Fruit fly (Drosophila melanogaster) whole organism: ENCODE results near the gene CG31220.

Experiments used
- CG8478 ChIP-seq: fragments of >200 bp; optimal IDR thresholded peaks from 2 replicates; lab custom pipeline; 2018; ENCODE audit warnings: inconsistent platforms
- Dll ChIP-seq: fragments of >200 bp; optimal IDR thresholded peaks from 2 replicates; lab custom pipeline; 2017
- EcR ChIP-seq, 2 experiments: fragments of >200 bp; optimal IDR thresholded peaks; 2 replicates each; lab custom pipeline; 2017; ENCODE audit warnings: missing biosample characterization in 2 of 2, missing genetic modification characterization in 2 of 2, missing genetic modification reagents in 2 of 2
- pan ChIP-seq: fragments of >200 bp; optimal IDR thresholded peaks from 2 replicates; lab custom pipeline; 2017
- psq ChIP-seq: fragments of >200 bp; optimal IDR thresholded peaks from 2 replicates; lab custom pipeline; 2017
- usp ChIP-seq: fragments of >200 bp; optimal IDR thresholded peaks from 2 replicates; lab custom pipeline; 2017; ENCODE audit warnings: missing biosample characterization, missing genetic modification characterization, mixed read lengths

dm6 chr3R:19642893-19643270, 5.4 kb upstream of the CG31220 start:
- TF ChIP-seq Dll (lab: Kevin White, UChicago) (no peak), psq (lab: Kevin White, UChicago) (no peak), usp (GFP tag; lab: Kevin White, UChicago) (no peak), CG8478 (lab: Kevin White, UChicago) (no peak), pan (lab: Kevin White, UChicago) (no peak), EcR (GFP tag; optimal IDR thresholded peaks at IDR 0.05; lab: Kevin White, UChicago) (no peak)
